Fruit fly (Drosophila melanogaster) whole organism, embryonic: ENCODE results near the gene CAHbeta.
A peak's percentile ranks its signal among the peaks of the same experiment; 100 is the strongest.

Experiments
- CG11085 ChIP-seq: fragments of 200-800 bp; sonication (Bioruptor generic); IDR thresholded peaks from 2 replicates; pipeline ENCODE4 v1.3.6; 2022; ENCODE audit warnings: missing biosample characterization, missing genetic modification characterization
- CG11560 ChIP-seq: fragments of 200-800 bp; sonication (Bioruptor generic); IDR thresholded peaks from 3 replicates; pipeline ENCODE4 v1.3.6; 2022; ENCODE audit warnings: missing biosample characterization, missing genetic modification characterization
- CG14050 ChIP-seq: fragments of 200-800 bp; sonication (Bioruptor generic); IDR thresholded peaks from 3 replicates; pipeline ENCODE4 v1.3.6; 2022; ENCODE audit warnings: missing biosample characterization, missing genetic modification characterization
- CG16815 ChIP-seq: fragments of 200-800 bp; sonication (Bioruptor generic); optimal IDR thresholded peaks from 3 replicates; lab custom pipeline; 2017; ENCODE audit warnings: missing biosample characterization, mild to moderate bottlenecking, missing genetic modification characterization
- CG2129 ChIP-seq: fragments of 200-800 bp; sonication (Bioruptor generic); IDR thresholded peaks from 2 replicates; pipeline ENCODE4 v1.3.6; 2022; ENCODE audit warnings: missing biosample characterization, missing genetic modification characterization; ENCODE audit not compliant: partially characterized antibody
- CG2889 ChIP-seq: fragments of 200-800 bp; sonication (Bioruptor generic); IDR thresholded peaks from 3 replicates; pipeline ENCODE4 v1.3.6; 2022; ENCODE audit warnings: missing biosample characterization, missing genetic modification characterization
- CG31441 ChIP-seq: fragments of 200-800 bp; sonication (Bioruptor generic); IDR thresholded peaks from 2 replicates; pipeline ENCODE4 v1.3.6; 2022; ENCODE audit warnings: missing biosample characterization, missing genetic modification characterization
- CG33213 ChIP-seq: fragments of 200-800 bp; sonication (Bioruptor generic); optimal IDR thresholded peaks from 3 replicates; lab custom pipeline; 2016; ENCODE audit warnings: missing biosample characterization, missing genetic modification characterization
- CG6683 ChIP-seq: fragments of 200-800 bp; sonication (Bioruptor generic); optimal IDR thresholded peaks from 2 replicates; lab custom pipeline; 2017; ENCODE audit warnings: missing biosample characterization, mild to moderate bottlenecking, missing genetic modification characterization, missing genetic modification reagents
- CG6854 ChIP-seq: fragments of 200-800 bp; sonication (Bioruptor generic); optimal IDR thresholded peaks from 3 replicates; lab custom pipeline; 2017; ENCODE audit warnings: missing biosample characterization, mild to moderate bottlenecking, missing genetic modification characterization
- Dbx ChIP-seq: fragments of 200-800 bp; sonication (Bioruptor generic); IDR thresholded peaks from 3 replicates; pipeline ENCODE4 v1.3.6; 2022; ENCODE audit warnings: missing biosample characterization, missing genetic modification characterization
- E2f1 ChIP-seq: fragments of 200-800 bp; sonication (Bioruptor generic); IDR thresholded peaks from 2 replicates; pipeline ENCODE4 v1.3.6; 2022; ENCODE audit warnings: missing biosample characterization, missing genetic modification characterization
- Eip74EF ChIP-seq, 2 experiments: fragments of 200-800 bp in 1 of 2; fragments of >200 bp in 1 of 2; sonication (Bioruptor generic) in 1 of 2; optimal IDR thresholded peaks; 2 replicates each; lab custom pipeline; 2017 to 2019; ENCODE audit warnings: missing biosample characterization in 2 of 2, missing genetic modification characterization in 2 of 2, mild to moderate bottlenecking in 1 of 2, moderate library complexity in 1 of 2
- GATAe ChIP-seq: fragments of 200-800 bp; sonication (Bioruptor generic); conservative IDR thresholded peaks from 2 replicates; pipeline ENCODE4 v1.3.6; 2022; ENCODE audit warnings: missing biosample characterization, missing genetic modification characterization
- HLHmδ ChIP-seq: fragments of 200-800 bp; sonication (Bioruptor generic); optimal IDR thresholded peaks from 2 replicates; lab custom pipeline; 2018; ENCODE audit warnings: missing biosample characterization, mild to moderate bottlenecking, missing genetic modification characterization, moderate library complexity
- Hey ChIP-seq: fragments of 200-800 bp; sonication (Bioruptor generic); optimal IDR thresholded peaks from 3 replicates; lab custom pipeline; 2018; ENCODE audit warnings: missing biosample characterization, mild to moderate bottlenecking, missing genetic modification characterization
- Hr78 ChIP-seq, 2 experiments: fragments of 200-800 bp in 1 of 2; fragments of >200 bp in 1 of 2; sonication (Bioruptor generic) in 1 of 2; optimal IDR thresholded peaks; 2 replicates each; lab custom pipeline; 2017 to 2019; ENCODE audit warnings: missing biosample characterization in 2 of 2, missing genetic modification characterization in 2 of 2, mild to moderate bottlenecking in 1 of 2, moderate library complexity in 1 of 2
- Kr ChIP-seq: fragments of 200-800 bp; sonication (Bioruptor generic); optimal IDR thresholded peaks from 2 replicates; lab custom pipeline; 2017; ENCODE audit warnings: missing biosample characterization, mild to moderate bottlenecking, missing genetic modification characterization
- Scr ChIP-seq: fragments of 200-800 bp; sonication (Bioruptor generic); IDR thresholded peaks from 2 replicates; pipeline ENCODE4 v1.3.6; 2022; ENCODE audit warnings: missing biosample characterization, missing genetic modification characterization; ENCODE audit not compliant: partially characterized antibody
- Ssrp ChIP-seq: fragments of 200-800 bp; sonication (Bioruptor generic); optimal IDR thresholded peaks from 2 replicates; lab custom pipeline; 2018; ENCODE audit warnings: missing biosample characterization, mild to moderate bottlenecking, missing genetic modification characterization, moderate library complexity
- Tbp ChIP-seq: fragments of >200 bp; optimal IDR thresholded peaks from 2 replicates; lab custom pipeline; 2018; ENCODE audit warnings: missing biosample characterization, missing genetic modification characterization
- abd-A ChIP-seq: fragments of 200-800 bp; sonication (Bioruptor generic); optimal IDR thresholded peaks from 3 replicates; lab custom pipeline; 2019; ENCODE audit warnings: missing biosample characterization, mild to moderate bottlenecking, missing genetic modification characterization, moderate library complexity
- al ChIP-seq: fragments of 200-800 bp; sonication (Bioruptor generic); IDR thresholded peaks from 2 replicates; pipeline ENCODE4 v1.3.6; 2022; ENCODE audit warnings: missing biosample characterization, missing genetic modification characterization
- aop ChIP-seq: fragments of 200-800 bp; sonication (Bioruptor generic); IDR thresholded peaks from 2 replicates; pipeline ENCODE4 v1.3.6; 2022; ENCODE audit warnings: missing biosample characterization, missing genetic modification characterization
- ash1 ChIP-seq: fragments of 200-800 bp; sonication (Bioruptor generic); optimal IDR thresholded peaks from 2 replicates; lab custom pipeline; 2018; ENCODE audit warnings: missing biosample characterization, mild to moderate bottlenecking, missing genetic modification characterization
- bbx ChIP-seq: fragments of 200-800 bp; sonication (Bioruptor generic); IDR thresholded peaks from 2 replicates; pipeline ENCODE4 v1.3.6; 2022; ENCODE audit warnings: missing biosample characterization, missing genetic modification characterization; ENCODE audit not compliant: partially characterized antibody
- caup ChIP-seq: fragments of 200-800 bp; sonication (Bioruptor generic); optimal IDR thresholded peaks from 3 replicates; lab custom pipeline; 2017; ENCODE audit warnings: missing biosample characterization, mild to moderate bottlenecking, missing genetic modification characterization, moderate library complexity; ENCODE audit not compliant: severe bottlenecking
- crol ChIP-seq: fragments of 200-800 bp; sonication (Bioruptor generic); IDR thresholded peaks from 2 replicates; pipeline ENCODE4 v1.3.6; 2022; ENCODE audit warnings: missing biosample characterization, missing genetic modification characterization
- dysf ChIP-seq: fragments of 200-800 bp; sonication (Bioruptor generic); IDR thresholded peaks from 3 replicates; pipeline ENCODE4 v1.3.6; 2022; ENCODE audit warnings: missing biosample characterization, missing genetic modification characterization
- fd3F ChIP-seq: fragments of 200-800 bp; sonication (Bioruptor generic); optimal IDR thresholded peaks from 2 replicates; lab custom pipeline; 2018; ENCODE audit warnings: missing biosample characterization, mild to moderate bottlenecking, missing genetic modification characterization, moderate library complexity
- fu2 ChIP-seq: fragments of 200-800 bp; sonication (Bioruptor generic); optimal IDR thresholded peaks from 2 replicates; lab custom pipeline; 2016; ENCODE audit warnings: missing biosample characterization, missing genetic modification characterization
- ham ChIP-seq: fragments of 200-800 bp; sonication (Bioruptor generic); IDR thresholded peaks from 2 replicates; pipeline ENCODE4 v1.3.6; 2022; ENCODE audit warnings: missing biosample characterization, missing genetic modification characterization
- lola ChIP-seq, 3 experiments: fragments of >200 bp in 2 of 3; fragments of 200-800 bp in 1 of 3; sonication (Bioruptor generic) in 1 of 3; optimal IDR thresholded peaks; 2 replicates each; lab custom pipeline; 2017 to 2019; ENCODE audit warnings: missing biosample characterization in 3 of 3, missing genetic modification characterization in 3 of 3, mild to moderate bottlenecking in 1 of 3, moderate library complexity in 1 of 3
- oc ChIP-seq: fragments of 200-800 bp; sonication (Bioruptor generic); optimal IDR thresholded peaks from 2 replicates; lab custom pipeline; 2018; ENCODE audit warnings: missing biosample characterization, mild to moderate bottlenecking, missing genetic modification characterization, moderate library complexity
- pan ChIP-seq, 4 experiments: fragments of >200 bp in 3 of 4; fragments of 200-800 bp in 1 of 4; sonication (Bioruptor generic) in 1 of 4; optimal IDR thresholded peaks in 3 of 4; IDR thresholded peaks in 1 of 4; 2 replicates each; pipeline versions ENCODE4 v1.3.6 to Lab custom; 2017 to 2022; ENCODE audit warnings: missing biosample characterization in 2 of 4, missing genetic modification characterization in 2 of 4, mixed read lengths in 1 of 4
- pros ChIP-seq: fragments of 200-800 bp; sonication (Bioruptor generic); optimal IDR thresholded peaks from 3 replicates; lab custom pipeline; 2019; ENCODE audit warnings: missing biosample characterization, mild to moderate bottlenecking, missing genetic modification characterization, moderate library complexity
- sc ChIP-seq, 3 experiments: fragments of >200 bp in 2 of 3; fragments of 200-800 bp in 1 of 3; sonication (Bioruptor generic) in 1 of 3; optimal IDR thresholded peaks; 2 replicates in 2 of 3; 3 replicates in 1 of 3; lab custom pipeline; 2017; ENCODE audit warnings: mild to moderate bottlenecking in 1 of 3, missing biosample characterization in 1 of 3, missing genetic modification characterization in 1 of 3, missing genetic modification reagents in 1 of 3
- scrt ChIP-seq: fragments of 200-800 bp; sonication (Bioruptor generic); optimal IDR thresholded peaks from 2 replicates; lab custom pipeline; 2018; ENCODE audit warnings: missing biosample characterization, mild to moderate bottlenecking, missing genetic modification characterization, moderate library complexity
- sens ChIP-seq: fragments of 200-800 bp; sonication (Bioruptor generic); peaks from one replicate; lab custom pipeline; 2016; ENCODE audit warnings: missing biosample characterization, missing genetic modification characterization
- sna ChIP-seq: fragments of 200-800 bp; sonication (Bioruptor generic); IDR thresholded peaks from 2 replicates; pipeline ENCODE4 v1.3.6; 2022; ENCODE audit warnings: missing biosample characterization, missing genetic modification characterization; ENCODE audit not compliant: partially characterized antibody
- tap ChIP-seq: fragments of 200-800 bp; optimal IDR thresholded peaks from 3 replicates; lab custom pipeline; 2019; ENCODE audit warnings: missing biosample characterization, mild to moderate bottlenecking, missing genetic modification characterization, moderate library complexity
- wek ChIP-seq: fragments of 200-800 bp; sonication (Bioruptor generic); optimal IDR thresholded peaks from 3 replicates; lab custom pipeline; 2018; ENCODE audit warnings: missing biosample characterization, mild to moderate bottlenecking, missing genetic modification characterization, moderate library complexity
- yki ChIP-seq: fragments of >200 bp; optimal IDR thresholded peaks from 3 replicates; lab custom pipeline; 2018
- zen ChIP-seq: fragments of 200-800 bp; sonication (Bioruptor generic); optimal IDR thresholded peaks from 3 replicates; lab custom pipeline; 2018; ENCODE audit warnings: missing biosample characterization, mild to moderate bottlenecking, missing genetic modification characterization, moderate library complexity
- zen2 ChIP-seq: fragments of 200-800 bp; sonication (Bioruptor generic); IDR thresholded peaks from 3 replicates; pipeline ENCODE4 v1.3.6; 2022; ENCODE audit warnings: missing biosample characterization, missing genetic modification characterization; ENCODE audit not compliant: partially characterized antibody
- zfh2 ChIP-seq: fragments of 200-800 bp; sonication (Bioruptor generic); optimal IDR thresholded peaks from 2 replicates; lab custom pipeline; 2016; ENCODE audit warnings: missing biosample characterization, missing genetic modification characterization

The CAHbeta gene

dm6 chr3R:9024835-9025510 is 44.3 kb downstream of the CAHbeta start (continued):
- TF ChIP-seq zen2 (GFP tag; lab: Robert Waterston, UW) (0 out of 3 replicates have a peak, but pooled peaks have one; percentile 14), oc (peak; percentile 50), Kr (GFP tag; lab: Kevin White, UChicago) (peak; percentile 55), sens (GFP tag; lab: Kevin White, UChicago) (peak; percentile 64)

- TF ChIP-seq fu2 (GFP tag; lab: Kevin White, UChicago) = no peak
- TF ChIP-seq Eip74EF (GFP tag; optimal IDR thresholded peaks at IDR 0.05; lab: Kevin White, UChicago) = peak in 1 of 2 experiments; percentile 75
- TF ChIP-seq bbx (GFP tag; lab: Robert Waterston, UW) = no peak
- no peak for TF ChIP-seq Scr (GFP tag; lab: Robert Waterston, UW)
- no peak for TF ChIP-seq tap (tag; lab: Kevin White, UChicago)
- no peak for TF ChIP-seq ham
- TF ChIP-seq crol = peak; percentile 33; the same call in 1 of the 2 replicates
- TF ChIP-seq aop (GFP tag; lab: Robert Waterston, UW) = peak; percentile 58; the same call in 1 of the 2 replicates
- TF ChIP-seq ash1 (GFP tag; lab: Kevin White, UChicago) = peak; percentile 18
- no peak for TF ChIP-seq sc (optimal IDR thresholded peaks at IDR 0.05; lab: Kevin White, UChicago)
- no peak for TF ChIP-seq sc (GFP tag; optimal IDR thresholded peaks at IDR 0.05; lab: Kevin White, UChicago)
- TF ChIP-seq Hr78 (GFP tag; optimal IDR thresholded peaks at IDR 0.05; lab: Kevin White, UChicago) = peak in 1 of 2 experiments; percentile 98
- no peak for TF ChIP-seq yki (lab: Kevin White, UChicago)
- TF ChIP-seq CG31441 (GFP tag; lab: Robert Waterston, UW) = no peak
- TF ChIP-seq sna (GFP tag; lab: Robert Waterston, UW) = no peak
- TF ChIP-seq lola (GFP tag; optimal IDR thresholded peaks at IDR 0.05; lab: Kevin White, UChicago) = no peak
- no peak for TF ChIP-seq E2f1 (GFP tag; lab: Robert Waterston, UW)
- no peak for TF ChIP-seq Ssrp
- TF ChIP-seq Dbx (GFP tag; lab: Robert Waterston, UW) = no peak
- TF ChIP-seq CG6683 (GFP tag; lab: Kevin White, UChicago) = no peak
- TF ChIP-seq CG16815 = no peak
- TF ChIP-seq pan (optimal IDR thresholded peaks at IDR 0.05; lab: Kevin White, UChicago) = no peak
- no peak for TF ChIP-seq pan (GFP tag; optimal IDR thresholded peaks at IDR 0.05 in 1 of 2, IDR thresholded peaks at IDR 0.05 in 1 of 2)
- TF ChIP-seq CG11085 (GFP tag; lab: Robert Waterston, UW) = no peak
- no peak for TF ChIP-seq wek (GFP tag; lab: Kevin White, UChicago)
- no peak for TF ChIP-seq fd3F (GFP tag; lab: Kevin White, UChicago)
- no peak for TF ChIP-seq CG2889 (GFP tag; lab: Robert Waterston, UW)
- no peak for TF ChIP-seq CG14050 (GFP tag; lab: Robert Waterston, UW)
- no peak for TF ChIP-seq al (GFP tag; lab: Robert Waterston, UW)
- no peak for TF ChIP-seq CG2129 (GFP tag; lab: Robert Waterston, UW)
- no peak for TF ChIP-seq zen
- no peak for TF ChIP-seq Tbp
- no peak for TF ChIP-seq CG6854 (GFP tag; lab: Kevin White, UChicago)
- no peak for TF ChIP-seq GATAe (GFP tag; lab: Robert Waterston, UW)
- TF ChIP-seq CG33213 (GFP tag; lab: Kevin White, UChicago) = no peak
- TF ChIP-seq CG11560 (tag; lab: Robert Waterston, UW) = no peak
- TF ChIP-seq pros (GFP tag; lab: Kevin White, UChicago) = peak; percentile 62
- TF ChIP-seq abd-A (tag; lab: Kevin White, UChicago) = peak; percentile 73
- no peak for TF ChIP-seq dysf (GFP tag; lab: Robert Waterston, UW)
- TF ChIP-seq zfh2 = no peak
- TF ChIP-seq scrt (GFP tag; lab: Kevin White, UChicago) = no peak
- no peak for TF ChIP-seq caup (GFP tag; lab: Kevin White, UChicago)
- TF ChIP-seq HLHmδ = peak; percentile 80
- peak; percentile 98 for TF ChIP-seq Hey
Observed at dm6 chr3R:9027082-9027481, 46.4 kb downstream of the CAHbeta start.
